Fruit fly (Drosophila melanogaster) whole organism: ENCODE measurements around the gene CG15544.

Experiments used
- CG8478 ChIP-seq: fragments of >200 bp; optimal IDR thresholded peaks from 2 replicates; lab custom pipeline; 2018; ENCODE audit warnings: inconsistent platforms
- Dll ChIP-seq: fragments of >200 bp; optimal IDR thresholded peaks from 2 replicates; lab custom pipeline; 2017
- EcR ChIP-seq, 2 experiments: fragments of >200 bp; optimal IDR thresholded peaks; 2 replicates each; lab custom pipeline; 2017; ENCODE audit warnings: missing biosample characterization in 2 of 2, missing genetic modification characterization in 2 of 2, missing genetic modification reagents in 2 of 2
- pan ChIP-seq: fragments of >200 bp; optimal IDR thresholded peaks from 2 replicates; lab custom pipeline; 2017
- psq ChIP-seq: fragments of >200 bp; optimal IDR thresholded peaks from 2 replicates; lab custom pipeline; 2017
- usp ChIP-seq: fragments of >200 bp; optimal IDR thresholded peaks from 2 replicates; lab custom pipeline; 2017; ENCODE audit warnings: missing biosample characterization, missing genetic modification characterization, mixed read lengths

Gene CG15544

dm6 chr3R:30801463-30801862 is 26.2 kb upstream of the CG15544 start:
- TF ChIP-seq EcR (GFP tag; optimal IDR thresholded peaks at IDR 0.05; lab: Kevin White, UChicago) (no peak), psq (no peak), CG8478 (lab: Kevin White, UChicago) (no peak), Dll (lab: Kevin White, UChicago) (no peak), pan (lab: Kevin White, UChicago) (no peak), usp (GFP tag; lab: Kevin White, UChicago) (no peak)

DNA sequence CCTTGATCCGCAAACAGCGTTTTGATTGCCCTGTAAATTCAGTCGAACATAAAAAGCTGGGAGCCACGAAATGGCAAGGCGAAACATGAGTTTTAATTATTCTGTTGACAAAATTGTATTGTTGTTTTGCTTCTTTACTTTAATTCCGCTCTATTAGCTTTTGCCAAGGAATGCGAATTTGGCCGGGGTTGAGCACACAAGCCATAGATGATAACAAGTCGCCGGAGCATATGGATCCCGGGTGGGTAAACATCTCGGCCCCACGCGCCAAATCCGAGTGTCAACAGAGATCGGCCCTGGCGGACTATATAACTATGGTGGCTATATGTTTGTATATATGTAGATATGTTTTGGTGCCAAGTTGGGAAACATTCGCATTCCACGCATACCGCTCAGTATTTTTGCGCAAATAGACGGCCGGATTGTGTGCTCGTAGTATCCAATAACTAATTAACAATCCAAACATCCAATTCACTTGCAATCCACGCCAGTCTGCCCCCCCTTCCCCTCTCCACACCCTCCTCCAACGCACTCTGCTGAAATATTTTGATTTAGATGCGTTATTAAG is 25.4 kb upstream of the CG15544 start:
- no peak for TF ChIP-seq pan (lab: Kevin White, UChicago)
- TF ChIP-seq usp (GFP tag; lab: Kevin White, UChicago), result no peak

DNA sequence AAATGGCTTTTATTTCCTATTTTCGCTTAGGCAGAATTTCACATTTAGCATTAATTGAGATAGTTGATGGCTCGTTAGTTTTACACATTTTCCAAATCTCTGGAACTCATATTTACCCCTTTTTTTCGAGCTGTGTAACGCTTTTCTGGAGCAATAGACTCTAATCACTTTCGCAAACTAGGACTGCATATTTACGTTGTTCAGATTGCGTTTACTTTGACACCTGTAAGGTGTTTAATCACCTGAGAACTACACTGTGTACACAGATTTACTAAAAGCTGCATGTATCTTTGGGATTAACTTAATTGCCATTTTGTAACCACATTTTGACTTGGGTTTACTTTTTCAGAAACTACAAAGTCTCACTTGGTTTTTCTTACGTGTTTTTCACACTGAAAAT is 24.8 kb upstream of the CG15544 start:
- TF ChIP-seq pan (lab: Kevin White, UChicago) (no peak), CG8478 (lab: Kevin White, UChicago) (no peak), EcR (GFP tag; optimal IDR thresholded peaks at IDR 0.05; lab: Kevin White, UChicago) (no peak), usp (GFP tag; lab: Kevin White, UChicago) (no peak), psq (no peak), Dll (lab: Kevin White, UChicago) (no peak)

DNA sequence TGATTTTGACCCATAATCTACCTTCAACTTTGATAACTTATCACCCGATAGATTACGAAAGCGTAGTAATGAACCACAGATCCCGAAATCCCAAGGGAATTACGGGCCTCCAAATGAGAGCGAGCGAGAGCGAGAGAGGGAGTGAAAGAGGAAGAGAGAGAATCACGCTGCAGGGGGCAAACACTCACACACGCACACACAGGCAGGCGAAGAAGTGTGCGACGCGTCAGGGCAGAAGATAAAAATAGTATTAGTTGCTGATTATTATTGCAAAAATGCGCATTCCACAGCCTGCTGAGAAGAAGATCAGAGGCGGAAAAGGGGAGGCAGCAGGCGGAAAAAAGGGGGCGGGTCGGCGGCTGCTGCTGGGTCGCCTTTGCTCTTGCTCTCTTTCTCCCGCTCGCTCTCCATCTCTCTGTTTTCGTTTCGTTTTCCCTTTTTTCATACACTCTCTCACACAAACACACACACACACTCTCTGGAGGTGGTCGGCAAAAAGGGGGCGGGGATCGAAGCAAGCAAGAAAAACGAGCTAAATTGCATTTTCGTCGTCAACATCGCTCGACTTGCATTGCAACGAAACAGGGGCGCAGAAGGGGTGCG is 24.3 kb upstream of the CG15544 start:
- TF ChIP-seq Dll (lab: Kevin White, UChicago) (peak; percentile 85), usp (GFP tag; lab: Kevin White, UChicago) (no peak)

DNA sequence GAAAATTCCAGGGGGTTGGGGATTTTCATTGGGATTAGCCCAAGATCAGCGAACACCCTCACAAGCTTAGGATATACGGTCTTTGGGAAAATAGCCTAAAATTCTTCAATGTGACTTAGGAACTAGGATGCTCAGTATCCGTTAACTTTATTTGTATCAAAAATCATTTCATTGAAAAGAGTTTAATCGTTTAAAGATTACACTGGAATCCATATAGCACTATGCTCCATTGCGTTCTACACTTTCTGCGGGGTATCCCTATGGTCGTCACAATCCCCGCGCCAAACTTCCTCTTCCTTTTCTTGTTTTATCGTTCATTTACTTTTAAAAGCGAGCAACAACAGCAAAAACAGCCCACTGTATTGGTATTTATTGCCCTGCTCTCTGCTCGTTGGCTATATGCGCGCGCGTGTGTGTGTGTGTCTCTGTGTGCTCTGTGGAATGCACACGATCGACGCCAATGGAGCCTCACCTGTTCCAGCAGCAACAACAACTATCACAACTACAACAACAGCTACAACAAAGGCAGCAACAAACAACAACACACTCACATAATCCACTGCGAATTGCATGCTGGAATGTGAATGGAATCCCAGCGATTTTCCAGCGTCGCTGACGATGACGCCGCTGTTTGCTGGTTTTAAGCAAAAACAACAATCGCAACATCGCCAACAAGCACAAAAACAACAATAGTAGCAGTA is 23.7 kb upstream of the CG15544 start:
- TF ChIP-seq Dll (lab: Kevin White, UChicago) (no peak), pan (lab: Kevin White, UChicago) (peak; percentile 92), EcR (GFP tag; optimal IDR thresholded peaks at IDR 0.05; lab: Kevin White, UChicago) (peak; percentile 3 to 37), CG8478 (lab: Kevin White, UChicago) (peak; percentile 37)

DNA sequence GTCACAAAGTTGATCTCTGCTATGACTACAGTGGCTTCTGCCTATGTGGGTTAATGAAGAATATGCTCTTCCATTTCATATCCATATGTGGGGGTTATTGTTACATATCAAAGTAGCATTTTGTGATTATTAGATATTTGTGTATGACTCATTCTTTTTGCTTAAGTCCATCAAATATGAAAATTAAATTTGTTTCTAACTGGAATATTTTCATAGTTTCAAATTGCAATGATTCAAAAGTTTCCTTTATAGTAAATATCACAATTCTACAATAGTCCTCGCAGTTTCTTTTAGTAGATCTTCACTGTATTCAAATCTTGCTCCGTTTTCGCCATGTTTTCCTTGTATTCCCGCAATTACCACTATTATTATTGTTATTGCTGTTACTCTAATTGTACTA is 22.4 kb upstream of the CG15544 start:
- TF ChIP-seq CG8478 (lab: Kevin White, UChicago) (no peak), EcR (GFP tag; optimal IDR thresholded peaks at IDR 0.05; lab: Kevin White, UChicago) (no peak), pan (lab: Kevin White, UChicago) (no peak), Dll (lab: Kevin White, UChicago) (no peak), psq (no peak)

DNA sequence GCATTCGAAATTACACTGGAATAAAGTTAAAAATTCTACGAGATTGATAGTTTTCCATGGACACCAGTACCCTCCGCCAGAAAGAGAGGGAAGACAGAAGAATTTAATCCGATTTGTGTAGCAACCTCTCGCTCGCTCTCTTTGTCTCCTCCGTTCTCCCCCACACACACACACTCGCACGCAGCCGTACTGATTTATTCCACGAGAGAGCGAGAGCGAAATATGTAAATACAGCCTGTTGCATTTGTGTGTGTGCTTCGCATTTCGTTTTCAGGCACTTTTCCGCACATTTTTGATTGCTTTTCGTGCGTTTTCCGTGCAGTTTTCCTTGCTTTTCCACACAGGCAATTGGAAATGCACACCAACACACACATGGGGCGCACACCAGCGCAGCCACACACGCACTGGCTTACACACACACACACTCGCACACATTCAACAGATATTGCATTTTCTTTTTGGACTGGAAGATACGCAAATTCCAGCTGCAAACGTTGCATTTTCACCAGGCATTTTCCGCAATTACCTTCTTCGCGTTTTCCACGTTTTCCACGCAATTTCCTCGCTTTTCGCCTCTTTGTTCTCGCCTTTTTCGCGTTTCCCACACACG is 21.8 kb upstream of the CG15544 start:
- TF ChIP-seq CG8478 (lab: Kevin White, UChicago), result peak; percentile 94
- TF ChIP-seq pan (lab: Kevin White, UChicago), result no peak
- peak; percentile 35 for TF ChIP-seq Dll (lab: Kevin White, UChicago)

DNA sequence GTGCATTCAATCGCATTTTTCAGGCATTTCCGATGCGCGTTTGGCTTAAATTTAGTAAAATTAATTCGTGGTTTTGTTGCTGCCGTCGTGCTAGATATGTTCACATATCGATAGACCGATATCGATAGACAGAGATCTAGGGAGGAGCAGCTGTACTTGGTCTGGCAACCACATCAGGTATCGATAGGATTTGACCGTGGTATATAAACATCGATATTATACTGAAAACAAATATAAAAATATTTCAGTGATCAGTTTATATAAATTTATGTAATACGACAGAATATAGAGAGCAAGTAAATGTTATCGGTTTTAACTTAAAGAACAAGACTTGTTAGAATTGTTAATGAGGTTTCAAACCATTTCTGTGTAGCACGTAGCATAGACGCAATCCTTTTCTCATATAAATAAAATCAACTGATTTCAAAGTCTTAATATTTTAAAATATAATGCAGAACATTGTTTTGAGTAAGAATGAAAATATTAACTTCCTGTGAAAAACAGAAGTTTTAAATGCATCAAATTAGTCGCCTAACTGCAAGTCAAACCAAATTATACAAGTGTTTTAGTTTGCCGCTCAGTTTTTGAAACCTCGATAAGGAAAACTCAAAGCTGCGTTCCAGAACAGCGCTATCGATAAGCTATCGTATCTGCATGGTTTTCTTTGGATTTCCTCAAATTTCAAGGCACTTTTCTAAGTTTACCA is 21.0 kb upstream of the CG15544 start, which contains the start of the genes wts and dj-1beta:
wts (minus strand) TSS at position 130 of the 706 bp plus-strand sequence.
dj-1beta (plus strand) TSS at position 628 of the 706 bp plus-strand sequence.
- no peak for TF ChIP-seq CG8478 (lab: Kevin White, UChicago)
- TF ChIP-seq EcR (GFP tag; optimal IDR thresholded peaks at IDR 0.05; lab: Kevin White, UChicago), result no peak
- TF ChIP-seq usp (GFP tag; lab: Kevin White, UChicago), result no peak
- TF ChIP-seq Dll (lab: Kevin White, UChicago), result no peak
- no peak for TF ChIP-seq pan (lab: Kevin White, UChicago)
- no peak for TF ChIP-seq psq

- TF ChIP-seq pan (lab: Kevin White, UChicago) (no peak), Dll (lab: Kevin White, UChicago) (no peak), psq (no peak), usp (GFP tag; lab: Kevin White, UChicago) (no peak), EcR (GFP tag; optimal IDR thresholded peaks at IDR 0.05; lab: Kevin White, UChicago) (no peak), CG8478 (lab: Kevin White, UChicago) (no peak)
These were observed 19.0 kb upstream of the CG15544 start, which contains the start of gene cindr for dm6 chr3R:30808346-30809286. Gene cindr, plus strand, starts transcription at chr3R:30808617.

- TF ChIP-seq pan (lab: Kevin White, UChicago), result no peak
- TF ChIP-seq psq, result no peak
- no peak for TF ChIP-seq usp (GFP tag; lab: Kevin White, UChicago)
- no peak for TF ChIP-seq CG8478 (lab: Kevin White, UChicago)
- no peak for TF ChIP-seq EcR (GFP tag; optimal IDR thresholded peaks at IDR 0.05; lab: Kevin White, UChicago)
- TF ChIP-seq Dll (lab: Kevin White, UChicago), result no peak
These were observed 18.2 kb upstream of the CG15544 start for dm6 chr3R:30809287-30809933.
